Fruit fly (Drosophila melanogaster) whole organism, embryonic: ENCODE results near the gene tst.

Experiments
- B-H2 ChIP-seq: fragments of 200-800 bp; sonication (Bioruptor generic); optimal IDR thresholded peaks from 2 replicates; lab custom pipeline; 2018; ENCODE audit warnings: missing biosample characterization, mild to moderate bottlenecking, missing genetic modification characterization
- BEAF-32 ChIP-seq: fragments of 200-800 bp; sonication (Bioruptor generic); optimal IDR thresholded peaks from 3 replicates; lab custom pipeline; 2017; ENCODE audit warnings: missing biosample characterization, missing genetic modification characterization, mild to moderate bottlenecking, moderate library complexity, missing genetic modification reagents
- BtbVII ChIP-seq: fragments of 200-800 bp; sonication (Bioruptor generic); optimal IDR thresholded peaks from 3 replicates; lab custom pipeline; 2017; ENCODE audit warnings: missing biosample characterization, mild to moderate bottlenecking, missing genetic modification characterization
- CG10209 ChIP-seq: fragments of 200-800 bp; sonication (Bioruptor generic); optimal IDR thresholded peaks from 3 replicates; lab custom pipeline; 2017; ENCODE audit warnings: missing biosample characterization, mild to moderate bottlenecking, missing genetic modification characterization, missing genetic modification reagents
- CG10274 ChIP-seq: fragments of 200-800 bp; sonication (Bioruptor generic); optimal IDR thresholded peaks from 3 replicates; lab custom pipeline; 2017; ENCODE audit warnings: missing biosample characterization, mild to moderate bottlenecking, missing genetic modification characterization
- CG11504 ChIP-seq: fragments of 200-800 bp; sonication (Bioruptor generic); optimal IDR thresholded peaks from 3 replicates; lab custom pipeline; 2019; ENCODE audit warnings: missing biosample characterization, mild to moderate bottlenecking, missing genetic modification characterization, moderate library complexity
- CG1233 ChIP-seq: fragments of 200-800 bp; sonication (Bioruptor generic); optimal IDR thresholded peaks from 4 replicates; lab custom pipeline; 2018; ENCODE audit warnings: missing biosample characterization, mild to moderate bottlenecking, missing genetic modification characterization
- CG12744 ChIP-seq: fragments of 200-800 bp; sonication (Bioruptor generic); optimal IDR thresholded peaks from 2 replicates; lab custom pipeline; 2016; ENCODE audit warnings: missing biosample characterization, missing genetic modification characterization
- CG12769 ChIP-seq: fragments of 200-800 bp; sonication (Bioruptor generic); optimal IDR thresholded peaks from 2 replicates; lab custom pipeline; 2019; ENCODE audit warnings: missing biosample characterization, mild to moderate bottlenecking, missing genetic modification characterization, moderate library complexity
- CG16779 ChIP-seq: fragments of 200-800 bp; sonication (Bioruptor generic); IDR thresholded peaks from 2 replicates; pipeline ENCODE4 v1.3.6; 2022; ENCODE audit warnings: missing biosample characterization, missing genetic modification characterization
- CG2129 ChIP-seq: fragments of 200-800 bp; sonication (Bioruptor generic); IDR thresholded peaks from 2 replicates; pipeline ENCODE4 v1.3.6; 2022; ENCODE audit warnings: missing biosample characterization, missing genetic modification characterization; ENCODE audit not compliant: partially characterized antibody
- CG3065 ChIP-seq: fragments of 200-800 bp; sonication (Bioruptor generic); optimal IDR thresholded peaks from 2 replicates; lab custom pipeline; 2016; ENCODE audit warnings: missing biosample characterization, missing genetic modification characterization
- CG32767 ChIP-seq: fragments of 200-800 bp; sonication (Bioruptor generic); IDR thresholded peaks from 2 replicates; pipeline ENCODE4 v1.3.6; 2022; ENCODE audit warnings: missing biosample characterization, missing genetic modification characterization
- CG3281 ChIP-seq: fragments of 200-800 bp; sonication (Bioruptor generic); optimal IDR thresholded peaks from 3 replicates; lab custom pipeline; 2017; ENCODE audit warnings: missing biosample characterization, mild to moderate bottlenecking, missing genetic modification characterization
- CG33213 ChIP-seq: fragments of 200-800 bp; sonication (Bioruptor generic); optimal IDR thresholded peaks from 3 replicates; lab custom pipeline; 2016; ENCODE audit warnings: missing biosample characterization, missing genetic modification characterization
- CG34376 ChIP-seq: fragments of 200-800 bp; sonication (Bioruptor generic); optimal IDR thresholded peaks from 2 replicates; lab custom pipeline; 2018; ENCODE audit warnings: missing biosample characterization, mild to moderate bottlenecking, missing genetic modification characterization
- CG3995 ChIP-seq: fragments of 200-800 bp; sonication (Bioruptor generic); optimal IDR thresholded peaks from 3 replicates; lab custom pipeline; 2016; ENCODE audit warnings: missing biosample characterization, missing genetic modification characterization
- CG7271 ChIP-seq: fragments of 200-800 bp; sonication (Bioruptor generic); optimal IDR thresholded peaks from 2 replicates; lab custom pipeline; 2018; ENCODE audit warnings: missing biosample characterization, mild to moderate bottlenecking, missing genetic modification characterization, moderate library complexity
- CG7372 ChIP-seq: fragments of 200-800 bp; sonication (Bioruptor generic); IDR thresholded peaks from 2 replicates; pipeline ENCODE4 v1.3.6; 2022; ENCODE audit warnings: missing biosample characterization, missing genetic modification characterization
- CG7928 ChIP-seq: fragments of 200-800 bp; sonication (Bioruptor generic); optimal IDR thresholded peaks from 2 replicates; lab custom pipeline; 2017; ENCODE audit warnings: missing biosample characterization, mild to moderate bottlenecking, missing genetic modification characterization
- CG8359 ChIP-seq: fragments of 200-800 bp; sonication (Bioruptor generic); optimal IDR thresholded peaks from 2 replicates; lab custom pipeline; 2017; ENCODE audit warnings: missing biosample characterization, mild to moderate bottlenecking, missing genetic modification characterization, borderline replicate concordance
- CG8765 ChIP-seq: fragments of 200-800 bp; sonication (Bioruptor generic); IDR thresholded peaks from 2 replicates; pipeline ENCODE4 v1.3.6; 2022; ENCODE audit warnings: missing biosample characterization, missing genetic modification characterization
- CHES-1-like ChIP-seq: fragments of 200-800 bp; sonication (Bioruptor generic); optimal IDR thresholded peaks from 2 replicates; lab custom pipeline; 2016; ENCODE audit warnings: missing biosample characterization, missing genetic modification characterization
- CrebB ChIP-seq: fragments of 200-800 bp; sonication (Bioruptor generic); optimal IDR thresholded peaks from 3 replicates; lab custom pipeline; 2018; ENCODE audit warnings: missing biosample characterization, mild to moderate bottlenecking, missing genetic modification characterization
- Doc3 ChIP-seq: fragments of 200-800 bp; sonication (Bioruptor generic); IDR thresholded peaks from 3 replicates; pipeline ENCODE4 v1.3.6; 2022; ENCODE audit warnings: missing biosample characterization, missing genetic modification characterization; ENCODE audit not compliant: partially characterized antibody
- GATAe ChIP-seq: fragments of 200-800 bp; sonication (Bioruptor generic); conservative IDR thresholded peaks from 2 replicates; pipeline ENCODE4 v1.3.6; 2022; ENCODE audit warnings: missing biosample characterization, missing genetic modification characterization
- Hmr ChIP-seq: fragments of 200-800 bp; sonication (Bioruptor generic); optimal IDR thresholded peaks from 3 replicates; lab custom pipeline; 2017; ENCODE audit warnings: mild to moderate bottlenecking, missing biosample characterization, missing genetic modification reagents, missing genetic modification characterization
- Lpt ChIP-seq: fragments of >200 bp; optimal IDR thresholded peaks from 2 replicates; lab custom pipeline; 2018; ENCODE audit warnings: missing biosample characterization, missing genetic modification characterization
- Max ChIP-seq: fragments of 200-800 bp; sonication (Bioruptor generic); optimal IDR thresholded peaks from 2 replicates; lab custom pipeline; 2016; ENCODE audit warnings: missing biosample characterization, mild to moderate bottlenecking, missing genetic modification characterization
- NK7.1 ChIP-seq: fragments of 200-800 bp; sonication (Bioruptor generic); optimal IDR thresholded peaks from 3 replicates; lab custom pipeline; 2016; ENCODE audit warnings: missing biosample characterization, missing genetic modification characterization
- Nf-YC ChIP-seq: fragments of 200-800 bp; optimal IDR thresholded peaks from 3 replicates; lab custom pipeline; 2019; ENCODE audit warnings: missing biosample characterization, mild to moderate bottlenecking, missing genetic modification characterization, moderate library complexity
- Oaz ChIP-seq: fragments of 200-800 bp; sonication (Bioruptor generic); IDR thresholded peaks from 2 replicates; pipeline ENCODE4 v1.3.6; 2022; ENCODE audit warnings: missing biosample characterization, missing genetic modification characterization
- aop ChIP-seq: fragments of 200-800 bp; sonication (Bioruptor generic); IDR thresholded peaks from 2 replicates; pipeline ENCODE4 v1.3.6; 2022; ENCODE audit warnings: missing biosample characterization, missing genetic modification characterization
- ash1 ChIP-seq: fragments of 200-800 bp; sonication (Bioruptor generic); optimal IDR thresholded peaks from 2 replicates; lab custom pipeline; 2018; ENCODE audit warnings: missing biosample characterization, mild to moderate bottlenecking, missing genetic modification characterization
- cad ChIP-seq: fragments of >200 bp; optimal IDR thresholded peaks from 2 replicates; lab custom pipeline; 2017; ENCODE audit warnings: missing biosample characterization, missing genetic modification characterization
- chn ChIP-seq: fragments of 200-800 bp; sonication (Bioruptor generic); optimal IDR thresholded peaks from 2 replicates; lab custom pipeline; 2016; ENCODE audit warnings: missing biosample characterization, missing genetic modification characterization
- cwo ChIP-seq: fragments of 200-800 bp; sonication (Bioruptor generic); optimal IDR thresholded peaks from 3 replicates; lab custom pipeline; 2017; ENCODE audit warnings: missing biosample characterization, missing genetic modification characterization, mild to moderate bottlenecking, moderate library complexity, missing genetic modification reagents
- gcm ChIP-seq: fragments of 200-800 bp; sonication (Bioruptor generic); optimal IDR thresholded peaks from 2 replicates; lab custom pipeline; 2019; ENCODE audit warnings: missing biosample characterization, mild to moderate bottlenecking, missing genetic modification characterization, moderate library complexity
- jing ChIP-seq: fragments of 200-800 bp; sonication (Bioruptor generic); optimal IDR thresholded peaks from 2 replicates; lab custom pipeline; 2018; ENCODE audit warnings: missing biosample characterization, mild to moderate bottlenecking, missing genetic modification characterization
- jumu ChIP-seq: fragments of 200-800 bp; sonication (Bioruptor generic); optimal IDR thresholded peaks from 3 replicates; lab custom pipeline; 2016; ENCODE audit warnings: missing biosample characterization, missing genetic modification characterization
- kah ChIP-seq: fragments of 200-800 bp; sonication (Bioruptor generic); optimal IDR thresholded peaks from 2 replicates; lab custom pipeline; 2018; ENCODE audit warnings: missing biosample characterization, mild to moderate bottlenecking, missing genetic modification characterization
- knrl ChIP-seq: fragments of 200-800 bp; sonication (Bioruptor generic); IDR thresholded peaks from 3 replicates; pipeline ENCODE4 v1.3.6; 2022; ENCODE audit warnings: missing biosample characterization, missing genetic modification characterization; ENCODE audit not compliant: partially characterized antibody
- lab ChIP-seq: fragments of 200-800 bp; sonication (Bioruptor generic); optimal IDR thresholded peaks from 3 replicates; lab custom pipeline; 2017; ENCODE audit warnings: missing biosample characterization, missing genetic modification characterization, mild to moderate bottlenecking, moderate library complexity, missing genetic modification reagents
- onecut ChIP-seq: fragments of 200-800 bp; sonication (Bioruptor generic); IDR thresholded peaks from 2 replicates; pipeline ENCODE4 v1.3.6; 2022; ENCODE audit warnings: missing biosample characterization, missing genetic modification characterization
- sqz ChIP-seq: fragments of 200-800 bp; sonication (Bioruptor generic); optimal IDR thresholded peaks from 3 replicates; lab custom pipeline; 2018; ENCODE audit warnings: missing biosample characterization, mild to moderate bottlenecking, missing genetic modification characterization
- sug ChIP-seq: fragments of 200-800 bp; optimal IDR thresholded peaks from 2 replicates; lab custom pipeline; 2019; ENCODE audit warnings: missing biosample characterization, mild to moderate bottlenecking, missing genetic modification characterization, moderate library complexity
- tup ChIP-seq: fragments of 200-800 bp; sonication (Bioruptor generic); optimal IDR thresholded peaks from 2 replicates; lab custom pipeline; 2016; ENCODE audit warnings: missing biosample characterization, mild to moderate bottlenecking, missing genetic modification characterization, moderate library complexity
- zf30C ChIP-seq: fragments of 200-800 bp; sonication (Bioruptor generic); optimal IDR thresholded peaks from 3 replicates; lab custom pipeline; 2018; ENCODE audit warnings: missing biosample characterization, mild to moderate bottlenecking, missing genetic modification characterization

Gene tst

DNA sequence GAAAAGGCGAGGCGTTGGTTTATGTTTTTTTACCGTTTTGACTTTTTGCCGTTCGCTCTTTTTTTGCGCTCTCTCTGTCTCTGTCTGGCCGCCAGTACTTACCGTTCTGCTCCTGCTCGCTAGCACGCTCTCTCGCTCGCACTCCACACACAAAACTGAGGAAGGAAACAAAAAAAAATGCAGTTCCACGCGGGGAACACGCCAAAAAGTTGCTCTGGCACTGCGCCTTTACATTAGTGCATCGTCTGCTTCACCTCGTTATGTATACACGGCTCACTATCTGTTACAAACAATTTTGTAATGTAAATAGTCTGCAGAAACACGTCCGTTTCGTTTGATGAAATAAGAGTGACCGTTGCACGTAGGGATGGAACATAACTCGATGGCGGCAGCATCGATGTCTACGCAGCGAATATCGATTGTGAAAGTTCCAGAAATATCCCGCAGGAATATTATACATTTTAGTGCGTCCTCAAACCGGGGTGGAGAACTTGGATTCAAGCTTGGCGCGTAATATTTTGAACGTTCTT is 46.3 kb upstream of the tst start, which contains the start of the genes CG33111 and eIF4G2 (continued):
- TF ChIP-seq BEAF-32 = peak; percentile 92
- TF ChIP-seq BtbVII (GFP tag; lab: Kevin White, UChicago) = peak; percentile 33
- no peak for TF ChIP-seq Max (GFP tag; lab: Kevin White, UChicago)
- no peak for TF ChIP-seq CG12744
- peak; percentile 91 for TF ChIP-seq sqz (GFP tag; lab: Kevin White, UChicago)

DNA sequence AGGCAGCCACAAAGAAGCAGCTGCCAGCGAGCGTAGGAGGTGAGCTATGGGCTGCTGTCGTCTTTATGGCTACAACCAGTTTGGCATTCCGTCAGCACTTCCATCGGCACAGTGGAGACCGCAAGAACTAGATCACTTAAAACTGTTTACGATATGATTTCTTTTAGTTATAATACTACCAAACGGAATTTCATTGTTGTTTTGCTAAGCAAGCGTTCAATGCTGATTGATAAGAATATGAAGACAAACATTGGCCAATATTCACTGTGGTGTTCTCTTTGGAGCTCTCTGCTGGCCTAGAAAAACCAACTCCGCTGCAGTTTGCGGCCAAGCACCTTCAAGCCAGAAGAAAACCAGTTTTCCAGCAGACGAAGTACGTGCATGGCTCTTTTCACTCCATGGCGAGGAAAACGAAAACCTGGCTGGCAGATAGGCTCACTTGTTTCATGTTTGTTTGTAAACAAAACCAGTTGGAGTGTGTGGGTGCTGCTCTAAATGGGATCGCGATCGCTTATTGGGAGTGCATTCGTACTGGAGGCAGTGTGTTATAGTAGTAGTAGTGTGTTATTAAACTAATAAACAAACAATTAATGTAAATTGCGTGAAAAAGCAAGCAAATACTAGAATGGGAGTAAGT is 45.0 kb upstream of the tst start:
- no peak for TF ChIP-seq NK7.1 (GFP tag; lab: Kevin White, UChicago)
- no peak for TF ChIP-seq lab (GFP tag; lab: Kevin White, UChicago)
- no peak for TF ChIP-seq CG3065 (GFP tag; lab: Kevin White, UChicago)
- TF ChIP-seq aop (GFP tag; lab: Robert Waterston, UW) = no peak
- TF ChIP-seq zf30C (GFP tag; lab: Kevin White, UChicago) = no peak
- TF ChIP-seq CG10209 (GFP tag; lab: Kevin White, UChicago) = no peak
- no peak for TF ChIP-seq jing (GFP tag; lab: Kevin White, UChicago)
- no peak for TF ChIP-seq CG7928 (GFP tag; lab: Kevin White, UChicago)
- no peak for TF ChIP-seq CG34376
- TF ChIP-seq Oaz (GFP tag; lab: Robert Waterston, UW) = no peak
- no peak for TF ChIP-seq CG2129
- TF ChIP-seq chn (GFP tag; lab: Kevin White, UChicago) = no peak
- no peak for TF ChIP-seq CG12769 (tag; lab: Kevin White, UChicago)
- TF ChIP-seq CG3281 = no peak
- no peak for TF ChIP-seq CG8359 (GFP tag; lab: Kevin White, UChicago)
- TF ChIP-seq cwo = no peak
- no peak for TF ChIP-seq Nf-YC (tag; lab: Kevin White, UChicago)
- no peak for TF ChIP-seq Doc3 (GFP tag; lab: Robert Waterston, UW)
- no peak for TF ChIP-seq CG16779 (GFP tag; lab: Robert Waterston, UW)
- TF ChIP-seq CG32767 (GFP tag; lab: Robert Waterston, UW) = peak; percentile 41; the same call in 1 of the 2 replicates
- TF ChIP-seq knrl (GFP tag; lab: Robert Waterston, UW) = no peak
- TF ChIP-seq cad (GFP tag; lab: Kevin White, UChicago) = no peak
- peak; percentile 4 for TF ChIP-seq CrebB
- TF ChIP-seq CG8765 (GFP tag; lab: Robert Waterston, UW) = no peak
- TF ChIP-seq CG1233 = no peak
- TF ChIP-seq CG33213 (GFP tag; lab: Kevin White, UChicago) = no peak
- no peak for TF ChIP-seq CG7372 (GFP tag; lab: Robert Waterston, UW)
- TF ChIP-seq gcm (GFP tag; lab: Kevin White, UChicago) = no peak
- no peak for TF ChIP-seq B-H2 (GFP tag; lab: Kevin White, UChicago)
- TF ChIP-seq jumu (GFP tag; lab: Kevin White, UChicago) = no peak
- TF ChIP-seq CG7271 (tag; lab: Kevin White, UChicago) = no peak
- TF ChIP-seq CG11504 (tag; lab: Kevin White, UChicago) = no peak
- no peak for TF ChIP-seq tup (GFP tag; lab: Kevin White, UChicago)
- no peak for TF ChIP-seq sug (tag; lab: Kevin White, UChicago)
- no peak for TF ChIP-seq Hmr (GFP tag; lab: Kevin White, UChicago)
- TF ChIP-seq CG10274 (GFP tag; lab: Kevin White, UChicago) = no peak
- 0 out of 2 replicates have a peak, but pooled peaks have one; percentile 22 for TF ChIP-seq onecut (GFP tag; lab: Robert Waterston, UW)
- no peak for TF ChIP-seq CHES-1-like (GFP tag; lab: Kevin White, UChicago)
- no peak for TF ChIP-seq Lpt
- no peak for TF ChIP-seq GATAe
- no peak for TF ChIP-seq ash1 (GFP tag; lab: Kevin White, UChicago)
- no peak for TF ChIP-seq CG3995
- no peak for TF ChIP-seq kah (GFP tag; lab: Kevin White, UChicago)
